Worm (Caenorhabditis elegans) whole organism, L3 larva: ENCODE data around the gene abhd-12.

Source experiments
- egl-27 ChIP-seq: sonication (generic microtip); optimal IDR thresholded peaks from 4 replicates; lab custom pipeline; 2017; ENCODE audit warnings: missing biosample characterization, missing genetic modification reagents, missing genetic modification characterization
- elt-1 ChIP-seq: fragments of 150-350 bp; optimal IDR thresholded peaks from 2 replicates; lab custom pipeline; 2014; ENCODE audit warnings: missing biosample characterization, missing genetic modification characterization
- fkh-10 ChIP-seq: sonication (generic microtip); optimal IDR thresholded peaks from 2 replicates; lab custom pipeline; 2017; ENCODE audit warnings: missing biosample characterization, missing genetic modification reagents, missing genetic modification characterization
- nfya-1 ChIP-seq: sonication (generic microtip); optimal IDR thresholded peaks from 2 replicates; lab custom pipeline; 2017; ENCODE audit warnings: missing genetic modification characterization, mild to moderate bottlenecking, missing compliant biosample characterization, antibody characterized with exemption, moderate library complexity; ENCODE audit not compliant: insufficient read depth
- nhr-237 ChIP-seq: fragments of 150-350 bp; optimal IDR thresholded peaks from 2 replicates; lab custom pipeline; 2014; ENCODE audit warnings: missing biosample characterization, missing genetic modification characterization
- nhr-25 ChIP-seq: sonication (generic microtip); optimal IDR thresholded peaks from 2 replicates; lab custom pipeline; 2017; ENCODE audit warnings: missing biosample characterization, missing genetic modification characterization
- nhr-28 ChIP-seq: fragments of 150-350 bp; optimal IDR thresholded peaks from 2 replicates; lab custom pipeline; 2014; ENCODE audit warnings: missing biosample characterization, missing genetic modification characterization
- nhr-76 ChIP-seq: fragments of 150-350 bp; sonication (generic microtip); optimal IDR thresholded peaks from 5 replicates; lab custom pipeline; 2014; ENCODE audit warnings: missing biosample characterization, missing genetic modification characterization
- pha-4 ChIP-seq: fragments of 150-350 bp; optimal IDR thresholded peaks from 2 replicates; lab custom pipeline; 2014; ENCODE audit warnings: missing biosample characterization, missing genetic modification reagents, missing genetic modification characterization
- snpc-4 ChIP-seq: fragments of 150-350 bp; optimal IDR thresholded peaks from 2 replicates; lab custom pipeline; 2014; ENCODE audit warnings: missing biosample characterization, missing genetic modification characterization
- tbx-2 ChIP-seq: sonication (generic microtip); optimal IDR thresholded peaks from 2 replicates; lab custom pipeline; 2016; ENCODE audit warnings: mild to moderate bottlenecking, missing genetic modification characterization, missing compliant biosample characterization
- unc-39 ChIP-seq: sonication (generic microtip); optimal IDR thresholded peaks from 4 replicates; lab custom pipeline; 2017; ENCODE audit warnings: missing biosample characterization, missing genetic modification characterization
- unc-62 ChIP-seq: fragments of 150-350 bp; sonication (generic microtip); optimal IDR thresholded peaks from 4 replicates; lab custom pipeline; 2014; ENCODE audit warnings: missing biosample characterization, missing genetic modification reagents, missing genetic modification characterization

- TF ChIP-seq nhr-25 (tag; lab: Kevin White, UChicago) = no peak
- no peak for TF ChIP-seq snpc-4 (tag; lab: Kevin White, UChicago)
- no peak for TF ChIP-seq unc-62 (GFP tag; lab: Kevin White, UChicago)
- TF ChIP-seq unc-39 (tag; lab: Kevin White, UChicago) = no peak
- no peak for TF ChIP-seq nhr-237
- TF ChIP-seq egl-27 (tag; lab: Kevin White, UChicago) = no peak
- no peak for TF ChIP-seq tbx-2 (tag; lab: Kevin White, UChicago)
- no peak for TF ChIP-seq nhr-28 (tag; lab: Kevin White, UChicago)
- TF ChIP-seq nhr-76 (tag; lab: Kevin White, UChicago) = no peak
- no peak for TF ChIP-seq fkh-10 (GFP tag; lab: Kevin White, UChicago)
- no peak for TF ChIP-seq pha-4
- peak; percentile 62 for TF ChIP-seq nfya-1 (tag; lab: Kevin White, UChicago)
- no peak for TF ChIP-seq elt-1 (tag; lab: Kevin White, UChicago)
These were observed 11.5 kb downstream of the abhd-12 start for ce11 chrV:7995165-7995564.
